Fruit fly (Drosophila melanogaster): ENCODE measurements around the gene Btk.

Btk gene

DNA sequence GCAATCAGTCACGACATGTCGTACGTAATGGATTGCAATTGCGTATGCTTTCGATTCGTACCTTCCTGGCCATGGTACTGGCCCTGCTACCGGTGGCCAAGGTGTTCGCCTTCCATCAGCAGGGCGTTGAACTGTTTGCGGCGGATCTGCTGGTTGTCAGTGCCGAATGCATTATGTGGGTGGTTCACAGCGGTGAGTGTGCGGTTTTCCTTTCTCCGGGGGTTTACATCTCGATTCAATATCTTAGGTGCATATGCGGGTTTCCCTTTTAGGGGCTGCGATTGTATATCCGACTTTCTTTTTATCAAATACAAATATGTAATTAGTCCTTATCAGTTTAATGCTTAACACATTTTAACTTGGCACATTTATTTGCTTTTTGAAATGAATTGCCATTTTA, 10.9 kb upstream of the Btk start:
- TF ChIP-seq sens (GFP tag) (no peak), CG13775 (GFP tag; optimal IDR thresholded peaks at IDR 0.05) (no peak), CG6272 (GFP tag; IDR thresholded peaks at IDR 0.05) (0 out of 2 replicates have a peak, but pooled peaks have one; percentile 7), gcm (GFP tag; optimal IDR thresholded peaks at IDR 0.05) (peak; percentile 79), lov (optimal IDR thresholded peaks at IDR 0.05) (no peak), lov (GFP tag; IDR thresholded peaks at IDR 0.05) (0 out of 3 replicates have a peak, but pooled peaks have one; percentile 21), CG7963 (GFP tag; IDR thresholded peaks at IDR 0.05; ENCODE audit: partially characterized antibody) (0 out of 3 replicates have a peak, but pooled peaks have one; percentile 17)

DNA sequence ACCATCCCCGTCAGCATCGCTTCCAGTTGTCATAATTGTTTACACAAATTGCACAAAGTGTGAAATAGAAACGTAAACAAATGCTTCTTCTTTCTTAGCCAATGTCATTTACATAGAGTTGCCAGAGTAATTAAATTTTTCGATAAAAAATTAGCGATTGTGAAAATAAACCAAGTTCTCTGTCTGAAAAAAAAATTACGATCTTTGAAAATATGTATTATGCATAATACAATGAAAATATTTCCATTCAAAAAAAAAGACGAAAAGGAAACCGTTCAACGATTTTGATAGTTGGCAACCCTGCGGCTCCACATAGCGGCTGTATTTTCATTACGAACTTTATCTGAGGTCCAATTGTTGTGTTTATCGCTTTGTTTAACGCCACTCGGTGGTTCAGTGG, 10.2 kb upstream of the Btk start, which contains the start of the genes CG7810 and CG7806:
CG7810 (minus strand) TSS at position 105 of the 400 bp plus-strand sequence.
CG7806 (plus strand) TSS at position 309 of the 400 bp plus-strand sequence.
- peak; percentile 86 for TF ChIP-seq Sox100B (GFP tag; optimal IDR thresholded peaks at IDR 0.05)
- TF ChIP-seq CG10431 (GFP tag; optimal IDR thresholded peaks at IDR 0.05): peak; percentile 84
- TF ChIP-seq CG13624 (GFP tag; optimal IDR thresholded peaks at IDR 0.05): peak; percentile 89
- TF ChIP-seq kni (GFP tag; optimal IDR thresholded peaks at IDR 0.05): peak; percentile 42
- TF ChIP-seq danr (GFP tag; IDR thresholded peaks at IDR 0.05): peak; percentile 74
- peak; percentile 80 for TF ChIP-seq CG5245 (GFP tag; optimal IDR thresholded peaks at IDR 0.05)
- peak; percentile 84 for TF ChIP-seq sisA (GFP tag; IDR thresholded peaks at IDR 0.05)
- TF ChIP-seq CG8765 (GFP tag; IDR thresholded peaks at IDR 0.05): peak; percentile 50; the same call in 1 of the 2 replicates
- no peak for TF ChIP-seq Hmr (GFP tag; optimal IDR thresholded peaks at IDR 0.05)
- TF ChIP-seq klu (GFP tag; IDR thresholded peaks at IDR 0.05): peak; percentile 74
- TF ChIP-seq CG15011 (GFP tag; optimal IDR thresholded peaks at IDR 0.05): peak; percentile 74
- peak; percentile 69 for TF ChIP-seq CG9215 (GFP tag; IDR thresholded peaks at IDR 0.05)
- TF ChIP-seq Dad (GFP tag; optimal IDR thresholded peaks at IDR 0.05): peak; percentile 86
- TF ChIP-seq dimm (GFP tag; IDR thresholded peaks at IDR 0.05): peak; percentile 76
- TF ChIP-seq CG32532 (GFP tag; IDR thresholded peaks at IDR 0.05): peak; percentile 90
- peak; percentile 20 for TF ChIP-seq CG17912 (GFP tag; optimal IDR thresholded peaks at IDR 0.05)
- no peak for TF ChIP-seq D19B (GFP tag; optimal IDR thresholded peaks at IDR 0.05)
- TF ChIP-seq CG17359 (tag; optimal IDR thresholded peaks at IDR 0.05): peak; percentile 92
- TF ChIP-seq CG8089 (GFP tag; optimal IDR thresholded peaks at IDR 0.05): peak; percentile 87
- TF ChIP-seq aop (GFP tag; IDR thresholded peaks at IDR 0.05): 0 out of 2 replicates have a peak, but pooled peaks have one; percentile 29
- peak; percentile 96 for TF ChIP-seq unpg (GFP tag; optimal IDR thresholded peaks at IDR 0.05)
- peak; percentile 86 for TF ChIP-seq CrebB (tag; optimal IDR thresholded peaks at IDR 0.05)
- TF ChIP-seq zfh2 (GFP tag; optimal IDR thresholded peaks at IDR 0.05): peak; percentile 86
- TF ChIP-seq CG3065 (GFP tag; optimal IDR thresholded peaks at IDR 0.05): peak; percentile 78
- TF ChIP-seq Tbp (GFP tag; optimal IDR thresholded peaks at IDR 0.05): no peak
- peak; percentile 82 for TF ChIP-seq CG4820 (GFP tag; optimal IDR thresholded peaks at IDR 0.05)
- no peak for TF ChIP-seq Kr (GFP tag; optimal IDR thresholded peaks at IDR 0.05)
- TF ChIP-seq Optix (GFP tag; IDR thresholded peaks at IDR 0.05): peak; percentile 79
- peak; percentile 86 for TF ChIP-seq CG1529 (GFP tag; optimal IDR thresholded peaks at IDR 0.05)
- peak; percentile 28 for TF ChIP-seq mirr (GFP tag; optimal IDR thresholded peaks at IDR 0.05)
- peak; percentile 89 for TF ChIP-seq phol (tag; optimal IDR thresholded peaks at IDR 0.05)
- peak; percentile 86 for TF ChIP-seq CG7786 (GFP tag; optimal IDR thresholded peaks at IDR 0.05)
- TF ChIP-seq crc (GFP tag; optimal IDR thresholded peaks at IDR 0.05): peak; percentile 82
- TF ChIP-seq CG17186 (GFP tag; optimal IDR thresholded peaks at IDR 0.05): peak; percentile 69
- peak; percentile 82 for TF ChIP-seq Ets97D (GFP tag; optimal IDR thresholded peaks at IDR 0.05)
- peak; percentile 88 for TF ChIP-seq Oli (tag; optimal IDR thresholded peaks at IDR 0.05)
- TF ChIP-seq Sry-δ (GFP tag; optimal IDR thresholded peaks at IDR 0.05): peak; percentile 76
- TF ChIP-seq slbo (GFP tag; IDR thresholded peaks at IDR 0.05): peak; percentile 91
- TF ChIP-seq CG8290 (GFP tag; optimal IDR thresholded peaks at IDR 0.05): peak; percentile 81
- peak in 1 of 2 experiments; percentile 80 for TF ChIP-seq CG8290 (tag; optimal IDR thresholded peaks at IDR 0.05)
- peak; percentile 88 for TF ChIP-seq CG10979 (tag; optimal IDR thresholded peaks at IDR 0.05)
- TF ChIP-seq nerfin-2 (GFP tag; IDR thresholded peaks at IDR 0.05; ENCODE audit: partially characterized antibody): no peak
- TF ChIP-seq CG6854 (GFP tag; optimal IDR thresholded peaks at IDR 0.05): peak; percentile 66
- TF ChIP-seq tio (GFP tag; optimal IDR thresholded peaks at IDR 0.05): no peak

All from whole organism, embryonic.